Worm (Caenorhabditis elegans) whole organism, L3 larva: ENCODE results near the gene sru-7.

ENCODE experiments used
- R02D3.7 ChIP-seq: fragments of 150-350 bp; optimal IDR thresholded peaks from 2 replicates; lab custom pipeline; 2014; ENCODE audit warnings: missing biosample characterization, missing genetic modification characterization
- ZK546.5 ChIP-seq: sonication (generic microtip); optimal IDR thresholded peaks from 2 replicates; lab custom pipeline; 2017; ENCODE audit warnings: missing biosample characterization, missing genetic modification characterization
- aly-2 ChIP-seq: fragments of 150-350 bp; optimal IDR thresholded peaks from 2 replicates; lab custom pipeline; 2014; ENCODE audit warnings: missing biosample characterization, missing genetic modification characterization
- ama-1 ChIP-seq: fragments of 150-350 bp; optimal IDR thresholded peaks from 2 replicates; lab custom pipeline; 2018
- ceh-16 ChIP-seq: sonication (generic microtip); optimal IDR thresholded peaks from 2 replicates; lab custom pipeline; 2017; ENCODE audit warnings: missing biosample characterization, missing genetic modification characterization
- ceh-28 ChIP-seq: fragments of 150-350 bp; optimal IDR thresholded peaks from 2 replicates; lab custom pipeline; 2014; ENCODE audit warnings: missing biosample characterization, missing genetic modification reagents, missing genetic modification characterization
- ceh-82 ChIP-seq: fragments of 150-350 bp; optimal IDR thresholded peaks from 2 replicates; lab custom pipeline; 2014; ENCODE audit warnings: missing biosample characterization, missing genetic modification characterization
- ceh-9 ChIP-seq: sonication (generic microtip); optimal IDR thresholded peaks from 2 replicates; lab custom pipeline; 2018; ENCODE audit warnings: missing biosample characterization, missing genetic modification characterization
- daf-12 ChIP-seq: fragments of 150-350 bp; optimal IDR thresholded peaks from 2 replicates; lab custom pipeline; 2014; ENCODE audit warnings: missing biosample characterization, missing genetic modification reagents, missing genetic modification characterization
- egl-27 ChIP-seq: sonication (generic microtip); optimal IDR thresholded peaks from 4 replicates; lab custom pipeline; 2017; ENCODE audit warnings: missing biosample characterization, missing genetic modification reagents, missing genetic modification characterization
- egl-5 ChIP-seq: fragments of 150-350 bp; optimal IDR thresholded peaks from 2 replicates; lab custom pipeline; 2017; ENCODE audit warnings: missing biosample characterization, missing genetic modification reagents, missing genetic modification characterization, inconsistent platforms
- elt-1 ChIP-seq: fragments of 150-350 bp; optimal IDR thresholded peaks from 2 replicates; lab custom pipeline; 2014; ENCODE audit warnings: missing biosample characterization, missing genetic modification characterization
- elt-2 ChIP-seq: sonication (generic microtip); optimal IDR thresholded peaks from 2 replicates; lab custom pipeline; 2016; ENCODE audit warnings: missing genetic modification reagents, mild to moderate bottlenecking, missing genetic modification characterization, missing compliant biosample characterization
- elt-3 ChIP-seq, 3 experiments: fragments of 150-350 bp in 1 of 3; sonication (generic microtip) in 2 of 3; optimal IDR thresholded peaks; 2 replicates in 2 of 3; 4 replicates in 1 of 3; lab custom pipeline; 2014 to 2017; ENCODE audit warnings: missing biosample characterization in 3 of 3, missing genetic modification characterization in 3 of 3
- eor-1 ChIP-seq, 2 experiments: fragments of 150-350 bp; optimal IDR thresholded peaks; 2 replicates each; lab custom pipeline; 2014 to 2018; ENCODE audit warnings: missing biosample characterization in 2 of 2, missing genetic modification characterization in 2 of 2
- fkh-10 ChIP-seq: sonication (generic microtip); optimal IDR thresholded peaks from 2 replicates; lab custom pipeline; 2017; ENCODE audit warnings: missing biosample characterization, missing genetic modification reagents, missing genetic modification characterization
- fkh-2 ChIP-seq: fragments of 150-350 bp; optimal IDR thresholded peaks from 2 replicates; lab custom pipeline; 2014; ENCODE audit warnings: missing biosample characterization, missing genetic modification reagents, missing genetic modification characterization
- fos-1 ChIP-seq: fragments of 150-350 bp; optimal IDR thresholded peaks from 2 replicates; lab custom pipeline; 2014; ENCODE audit warnings: missing biosample characterization, missing genetic modification characterization
- hmg-11 ChIP-seq: sonication (generic microtip); optimal IDR thresholded peaks from 2 replicates; lab custom pipeline; 2016; ENCODE audit warnings: missing genetic modification characterization, missing compliant biosample characterization
- jun-1 ChIP-seq: fragments of 150-350 bp; optimal IDR thresholded peaks from 2 replicates; lab custom pipeline; 2014; ENCODE audit warnings: missing biosample characterization, missing genetic modification reagents, missing genetic modification characterization
- lin-15B ChIP-seq: fragments of 150-350 bp; optimal IDR thresholded peaks from 2 replicates; lab custom pipeline; 2014; ENCODE audit warnings: missing biosample characterization, missing genetic modification characterization
- lin-39 ChIP-seq: fragments of 150-350 bp; optimal IDR thresholded peaks from 2 replicates; lab custom pipeline; 2018; ENCODE audit warnings: missing biosample characterization, missing genetic modification reagents, missing genetic modification characterization
- lsy-12 ChIP-seq: sonication (generic microtip); optimal IDR thresholded peaks from 2 replicates; lab custom pipeline; 2016; ENCODE audit warnings: mild to moderate bottlenecking, missing genetic modification characterization, missing compliant biosample characterization
- mdl-1 ChIP-seq: fragments of 150-350 bp; optimal IDR thresholded peaks from 2 replicates; lab custom pipeline; 2014; ENCODE audit warnings: missing biosample characterization, missing genetic modification characterization
- mml-1 ChIP-seq: fragments of 150-350 bp; sonication (generic microtip); optimal IDR thresholded peaks from 3 replicates; lab custom pipeline; 2014; ENCODE audit warnings: missing biosample characterization, missing genetic modification characterization
- nfya-1 ChIP-seq: sonication (generic microtip); optimal IDR thresholded peaks from 2 replicates; lab custom pipeline; 2017; ENCODE audit warnings: missing genetic modification characterization, mild to moderate bottlenecking, missing compliant biosample characterization, antibody characterized with exemption, moderate library complexity; ENCODE audit not compliant: insufficient read depth
- nhr-11 ChIP-seq: fragments of 150-350 bp; optimal IDR thresholded peaks from 2 replicates; lab custom pipeline; 2014; ENCODE audit warnings: missing biosample characterization, missing genetic modification characterization
- nhr-12 ChIP-seq: fragments of 150-350 bp; optimal IDR thresholded peaks from 2 replicates; lab custom pipeline; 2014; ENCODE audit warnings: missing biosample characterization, missing genetic modification characterization
- nhr-23 ChIP-seq: fragments of 150-350 bp; optimal IDR thresholded peaks from 2 replicates; lab custom pipeline; 2014; ENCODE audit warnings: missing biosample characterization, missing genetic modification reagents, missing genetic modification characterization
- nhr-237 ChIP-seq: fragments of 150-350 bp; optimal IDR thresholded peaks from 2 replicates; lab custom pipeline; 2014; ENCODE audit warnings: missing biosample characterization, missing genetic modification characterization
- nhr-25 ChIP-seq: sonication (generic microtip); optimal IDR thresholded peaks from 2 replicates; lab custom pipeline; 2017; ENCODE audit warnings: missing biosample characterization, missing genetic modification characterization
- nhr-28 ChIP-seq: fragments of 150-350 bp; optimal IDR thresholded peaks from 2 replicates; lab custom pipeline; 2014; ENCODE audit warnings: missing biosample characterization, missing genetic modification characterization
- nhr-43 ChIP-seq: sonication (generic microtip); optimal IDR thresholded peaks from 2 replicates; lab custom pipeline; 2016; ENCODE audit warnings: mild to moderate bottlenecking, missing genetic modification characterization, missing compliant biosample characterization; ENCODE audit not compliant: poor library complexity, severe bottlenecking
- nhr-67 ChIP-seq: fragments of 150-350 bp; optimal IDR thresholded peaks from 2 replicates; lab custom pipeline; 2014; ENCODE audit warnings: missing biosample characterization, missing genetic modification characterization
- nhr-76 ChIP-seq: fragments of 150-350 bp; sonication (generic microtip); optimal IDR thresholded peaks from 5 replicates; lab custom pipeline; 2014; ENCODE audit warnings: missing biosample characterization, missing genetic modification characterization
- nhr-77 ChIP-seq: fragments of 150-350 bp; optimal IDR thresholded peaks from 2 replicates; lab custom pipeline; 2014; ENCODE audit warnings: missing biosample characterization, missing genetic modification characterization
- pha-4 ChIP-seq: fragments of 150-350 bp; optimal IDR thresholded peaks from 2 replicates; lab custom pipeline; 2014; ENCODE audit warnings: missing biosample characterization, missing genetic modification reagents, missing genetic modification characterization
- pqm-1 ChIP-seq: fragments of 150-350 bp; optimal IDR thresholded peaks from 2 replicates; lab custom pipeline; 2017; ENCODE audit warnings: missing biosample characterization, missing genetic modification characterization, inconsistent platforms
- sea-2 ChIP-seq: fragments of 150-350 bp; sonication (generic microtip); optimal IDR thresholded peaks from 4 replicates; lab custom pipeline; 2014; ENCODE audit warnings: missing biosample characterization, missing genetic modification reagents, missing genetic modification characterization
- skn-1 ChIP-seq: fragments of 150-350 bp; optimal IDR thresholded peaks from 2 replicates; lab custom pipeline; 2014; ENCODE audit warnings: missing biosample characterization, missing genetic modification characterization
- snpc-4 ChIP-seq: fragments of 150-350 bp; optimal IDR thresholded peaks from 2 replicates; lab custom pipeline; 2014; ENCODE audit warnings: missing biosample characterization, missing genetic modification characterization
- tbx-2 ChIP-seq: sonication (generic microtip); optimal IDR thresholded peaks from 2 replicates; lab custom pipeline; 2016; ENCODE audit warnings: mild to moderate bottlenecking, missing genetic modification characterization, missing compliant biosample characterization
- unc-39 ChIP-seq: sonication (generic microtip); optimal IDR thresholded peaks from 4 replicates; lab custom pipeline; 2017; ENCODE audit warnings: missing biosample characterization, missing genetic modification characterization
- unc-62 ChIP-seq: fragments of 150-350 bp; sonication (generic microtip); optimal IDR thresholded peaks from 4 replicates; lab custom pipeline; 2014; ENCODE audit warnings: missing biosample characterization, missing genetic modification reagents, missing genetic modification characterization
- zag-1 ChIP-seq: fragments of 150-350 bp; optimal IDR thresholded peaks from 2 replicates; lab custom pipeline; 2014; ENCODE audit warnings: missing biosample characterization, missing genetic modification characterization
- ztf-11 ChIP-seq: fragments of 150-350 bp; optimal IDR thresholded peaks from 2 replicates; lab custom pipeline; 2014; ENCODE audit warnings: missing biosample characterization, missing genetic modification characterization
- ztf-4 ChIP-seq: fragments of 150-350 bp; optimal IDR thresholded peaks from 2 replicates; lab custom pipeline; 2014; ENCODE audit warnings: missing biosample characterization, missing genetic modification characterization

The sru-7 gene

DNA sequence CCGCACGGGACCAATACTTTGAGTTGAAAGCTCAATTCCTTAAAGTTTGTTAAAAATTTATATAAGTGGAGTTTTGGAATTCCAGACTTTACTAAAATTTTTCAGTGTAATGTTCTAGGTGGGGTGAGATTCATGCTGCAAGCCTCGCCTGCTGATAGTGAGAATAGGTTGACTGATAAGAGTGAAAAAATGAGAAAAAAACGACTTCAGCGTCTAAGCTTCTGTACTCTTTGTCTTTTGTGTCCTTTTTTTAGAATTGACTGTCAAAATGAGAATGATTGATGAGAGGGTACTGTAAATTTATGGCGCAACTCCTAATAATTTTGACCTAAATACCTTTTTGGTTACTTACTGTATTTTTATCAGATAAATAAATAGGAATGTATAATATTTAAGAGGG lies 41.8 kb downstream of the sru-7 start:
- TF ChIP-seq mdl-1 (tag; lab: Kevin White, UChicago), result no peak
- no peak for TF ChIP-seq nhr-77 (tag; lab: Kevin White, UChicago)
- TF ChIP-seq nfya-1, result no peak
- TF ChIP-seq pha-4, result peak; percentile 8
- TF ChIP-seq nhr-76, result no peak
- no peak for TF ChIP-seq nhr-67 (tag; lab: Kevin White, UChicago)
- TF ChIP-seq lin-39 (tag; lab: Kevin White, UChicago), result no peak
- TF ChIP-seq nhr-11, result no peak
- TF ChIP-seq nhr-23, result no peak
- TF ChIP-seq nhr-43, result no peak
- TF ChIP-seq elt-3 (tag; optimal IDR thresholded peaks at IDR 0.05; lab: Kevin White, UChicago), result no peak
- no peak for TF ChIP-seq fos-1
- TF ChIP-seq egl-27 (tag; lab: Kevin White, UChicago), result peak; percentile 25
- peak; percentile 77 for TF ChIP-seq elt-2 (tag; lab: Kevin White, UChicago)
- no peak for TF ChIP-seq egl-5 (tag; lab: Kevin White, UChicago)
- no peak for TF ChIP-seq fkh-2 (tag; lab: Kevin White, UChicago)
- no peak for TF ChIP-seq mml-1 (tag; lab: Kevin White, UChicago)
- TF ChIP-seq elt-1 (tag; lab: Kevin White, UChicago), result no peak
- no peak for TF ChIP-seq aly-2 (tag; lab: Kevin White, UChicago)
- no peak for TF ChIP-seq R02D3.7 (tag; lab: Kevin White, UChicago)
- no peak for TF ChIP-seq nhr-28 (tag; lab: Kevin White, UChicago)
- TF ChIP-seq unc-62 (GFP tag; lab: Kevin White, UChicago), result no peak
- no peak for TF ChIP-seq unc-39
- TF ChIP-seq pqm-1 (tag; lab: Kevin White, UChicago), result peak; percentile 43
- TF ChIP-seq eor-1 (tag; optimal IDR thresholded peaks at IDR 0.05; lab: Kevin White, UChicago), result no peak
- TF ChIP-seq, all 47 proteins: peak for 4

ce11 chrIV:8534997-8535414 lies 42.7 kb downstream of the sru-7 start:
- peak; percentile 32 for TF ChIP-seq lsy-12 (tag; lab: Kevin White, UChicago)
- TF ChIP-seq ceh-28 (tag; lab: Kevin White, UChicago), result peak; percentile 42
- no peak for TF ChIP-seq fkh-10 (GFP tag; lab: Kevin White, UChicago)
- TF ChIP-seq pqm-1 (tag; lab: Kevin White, UChicago), result peak; percentile 53
- peak in 1 of 3 experiments; percentile 6 for TF ChIP-seq elt-3 (tag; optimal IDR thresholded peaks at IDR 0.05; lab: Kevin White, UChicago)
- no peak for TF ChIP-seq nhr-237
- no peak for TF ChIP-seq nhr-12 (tag; lab: Kevin White, UChicago)
- peak; percentile 69 for TF ChIP-seq mdl-1 (tag; lab: Kevin White, UChicago)
- TF ChIP-seq nhr-67 (tag; lab: Kevin White, UChicago), result no peak
- no peak for TF ChIP-seq tbx-2 (tag; lab: Kevin White, UChicago)
- peak; percentile 54 for TF ChIP-seq mml-1 (tag; lab: Kevin White, UChicago)
- TF ChIP-seq lin-15B (tag; lab: Kevin White, UChicago), result no peak
- TF ChIP-seq sea-2 (GFP tag; lab: Kevin White, UChicago), result no peak
- TF ChIP-seq snpc-4 (tag; lab: Kevin White, UChicago), result no peak
- TF ChIP-seq hmg-11 (tag; lab: Kevin White, UChicago), result no peak
- no peak for TF ChIP-seq lin-39 (tag; lab: Kevin White, UChicago)
- peak; percentile 63 for TF ChIP-seq nhr-23
- TF ChIP-seq ztf-4 (tag; lab: Kevin White, UChicago), result no peak
- no peak for TF ChIP-seq eor-1 (tag; optimal IDR thresholded peaks at IDR 0.05; lab: Kevin White, UChicago)
- peak; percentile 51 for TF ChIP-seq ama-1
- TF ChIP-seq ceh-9 (tag; lab: Kevin White, UChicago), result no peak
- TF ChIP-seq ZK546.5 (tag; lab: Kevin White, UChicago), result no peak
- no peak for TF ChIP-seq aly-2 (tag; lab: Kevin White, UChicago)
- no peak for TF ChIP-seq unc-62 (GFP tag; lab: Kevin White, UChicago)
- no peak for TF ChIP-seq elt-1 (tag; lab: Kevin White, UChicago)
- TF ChIP-seq ztf-11 (tag; lab: Kevin White, UChicago), result no peak
- no peak for TF ChIP-seq nhr-11
- TF ChIP-seq skn-1 (tag; lab: Kevin White, UChicago), result peak; percentile 23
- TF ChIP-seq nhr-77 (tag; lab: Kevin White, UChicago), result no peak
- TF ChIP-seq fkh-2 (tag; lab: Kevin White, UChicago), result no peak
- no peak for TF ChIP-seq fos-1
- TF ChIP-seq egl-5 (tag; lab: Kevin White, UChicago), result no peak
- TF ChIP-seq nhr-28 (tag; lab: Kevin White, UChicago), result no peak
- peak; percentile 78 for TF ChIP-seq elt-2 (tag; lab: Kevin White, UChicago)
- no peak for TF ChIP-seq jun-1 (tag; lab: Kevin White, UChicago)
- TF ChIP-seq egl-27 (tag; lab: Kevin White, UChicago), result no peak
- no peak for TF ChIP-seq zag-1 (tag; lab: Kevin White, UChicago)
- no peak for TF ChIP-seq daf-12
- TF ChIP-seq ceh-82 (tag; lab: Kevin White, UChicago), result no peak
- no peak for TF ChIP-seq ceh-16 (tag; lab: Kevin White, UChicago)
- peak; percentile 73 for TF ChIP-seq nfya-1
- no peak for TF ChIP-seq pha-4
- TF ChIP-seq R02D3.7 (tag; lab: Kevin White, UChicago), result no peak
- peak; percentile 71 for TF ChIP-seq nhr-25 (tag; lab: Kevin White, UChicago)
- TF ChIP-seq unc-39, result no peak
- TF ChIP-seq nhr-76, result peak; percentile 78
- TF ChIP-seq nhr-43, result peak; percentile 84
